Worm (Caenorhabditis elegans) whole organism, L1 larva: ENCODE measurements around the gene fbl-1.

Experiments
- C34B4.2 ChIP-seq: sonication (generic microtip); optimal IDR thresholded peaks from 2 replicates; lab custom pipeline; 2017; ENCODE audit warnings: mild to moderate bottlenecking, missing genetic modification characterization, missing compliant biosample characterization
- alr-1 ChIP-seq: fragments of 200-800 bp; sonication (Bioruptor generic); optimal IDR thresholded peaks from 2 replicates; lab custom pipeline; 2018; ENCODE audit warnings: borderline replicate concordance, mild to moderate bottlenecking, missing genetic modification characterization, missing compliant biosample characterization
- blmp-1 ChIP-seq: fragments of 150-350 bp; optimal IDR thresholded peaks from 2 replicates; lab custom pipeline; 2014; ENCODE audit warnings: missing biosample characterization, missing genetic modification characterization
- ces-1 ChIP-seq: fragments of 150-350 bp; optimal IDR thresholded peaks from 2 replicates; lab custom pipeline; 2014; ENCODE audit warnings: missing biosample characterization, missing genetic modification reagents, missing genetic modification characterization
- dpl-1 ChIP-seq, 3 experiments: fragments of 150-350 bp in 2 of 3; sonication (generic microtip) in 1 of 3; optimal IDR thresholded peaks; 2 replicates each; lab custom pipeline; 2014 to 2017; ENCODE audit warnings: missing biosample characterization in 3 of 3, missing genetic modification characterization in 3 of 3, missing genetic modification reagents in 3 of 3
- egl-13 ChIP-seq: sonication (generic microtip); optimal IDR thresholded peaks from 2 replicates; lab custom pipeline; 2016; ENCODE audit warnings: missing genotype, missing genetic modification reagents, missing genetic modification characterization, missing compliant biosample characterization
- fkh-10 ChIP-seq: sonication (generic microtip); optimal IDR thresholded peaks from 2 replicates; lab custom pipeline; 2017; ENCODE audit warnings: missing biosample characterization, missing genetic modification reagents, missing genetic modification characterization
- nhr-77 ChIP-seq: fragments of 150-350 bp; optimal IDR thresholded peaks from 2 replicates; lab custom pipeline; 2014; ENCODE audit warnings: missing biosample characterization, missing genetic modification characterization
- pqm-1 ChIP-seq: sonication (generic microtip); optimal IDR thresholded peaks from 3 replicates; lab custom pipeline; 2017; ENCODE audit warnings: missing biosample characterization, missing genetic modification characterization
- snu-23 ChIP-seq: sonication (generic microtip); optimal IDR thresholded peaks from 2 replicates; lab custom pipeline; 2016; ENCODE audit warnings: missing genetic modification characterization, missing compliant biosample characterization
- sox-4 ChIP-seq: sonication (generic microtip); optimal IDR thresholded peaks from 2 replicates; lab custom pipeline; 2016; ENCODE audit warnings: missing genetic modification characterization, missing compliant biosample characterization
- sptf-1 ChIP-seq: fragments of 150-350 bp; optimal IDR thresholded peaks from 2 replicates; lab custom pipeline; 2014; ENCODE audit warnings: missing biosample characterization, missing genetic modification characterization
- tlp-1 ChIP-seq: fragments of 150-350 bp; optimal IDR thresholded peaks from 2 replicates; lab custom pipeline; 2014; ENCODE audit warnings: missing biosample characterization, missing genetic modification characterization
- zag-1 ChIP-seq: fragments of 150-350 bp; optimal IDR thresholded peaks from 2 replicates; lab custom pipeline; 2014; ENCODE audit warnings: missing biosample characterization, missing genetic modification characterization

- TF ChIP-seq sox-4 (tag; lab: Kevin White, UChicago) (no peak), alr-1 (tag; lab: Kevin White, UChicago) (no peak), dpl-1 (GFP tag; optimal IDR thresholded peaks at IDR 0.05; lab: Kevin White, UChicago) (no peak), pqm-1 (tag; lab: Kevin White, UChicago) (no peak), egl-13 (tag; lab: Kevin White, UChicago) (no peak), sptf-1 (no peak), blmp-1 (tag; lab: Kevin White, UChicago) (no peak), fkh-10 (no peak), snu-23 (GFP tag; lab: Kevin White, UChicago) (no peak), zag-1 (no peak), nhr-77 (tag; lab: Kevin White, UChicago) (no peak), tlp-1 (no peak), C34B4.2 (tag; lab: Kevin White, UChicago) (no peak), ces-1 (GFP tag; lab: Kevin White, UChicago) (no peak)
Observed at ce11 chrIV:9529647-9530046, 11.0 kb upstream of the fbl-1 start, which contains the start of gene elo-7.
